Worm (Caenorhabditis elegans): ENCODE results near the gene srh-308.

The srh-308 gene

ce11 chrV:14002402-14002801 is 15.0 kb downstream of the srh-308 start:
- TF ChIP-seq nfya-1 (tag; optimal IDR thresholded peaks at IDR 0.05) (peak; percentile 11), tbx-2 (tag; optimal IDR thresholded peaks at IDR 0.05) (peak; percentile 44), pax-1 (tag; optimal IDR thresholded peaks at IDR 0.05) (no peak), C08G9.2 (tag; optimal IDR thresholded peaks at IDR 0.05) (peak; percentile 39), sdc-2 (tag; optimal IDR thresholded peaks at IDR 0.05) (no peak), Y22D7AL.16 (tag; optimal IDR thresholded peaks at IDR 0.05) (no peak), ceh-30 (tag; optimal IDR thresholded peaks at IDR 0.05) (no peak), rnt-1 (tag; optimal IDR thresholded peaks at IDR 0.05) (peak; percentile 22), ceh-18 (tag; optimal IDR thresholded peaks at IDR 0.05) (peak; percentile 28), ceh-31 (tag; optimal IDR thresholded peaks at IDR 0.05) (peak; percentile 24), ceh-24 (tag; optimal IDR thresholded peaks at IDR 0.05) (no peak), nhr-232 (tag; optimal IDR thresholded peaks at IDR 0.05) (no peak), ceh-34 (tag; optimal IDR thresholded peaks at IDR 0.05) (peak; percentile 50), unc-55 (GFP tag; optimal IDR thresholded peaks at IDR 0.05) (peak; percentile 3)

DNA sequence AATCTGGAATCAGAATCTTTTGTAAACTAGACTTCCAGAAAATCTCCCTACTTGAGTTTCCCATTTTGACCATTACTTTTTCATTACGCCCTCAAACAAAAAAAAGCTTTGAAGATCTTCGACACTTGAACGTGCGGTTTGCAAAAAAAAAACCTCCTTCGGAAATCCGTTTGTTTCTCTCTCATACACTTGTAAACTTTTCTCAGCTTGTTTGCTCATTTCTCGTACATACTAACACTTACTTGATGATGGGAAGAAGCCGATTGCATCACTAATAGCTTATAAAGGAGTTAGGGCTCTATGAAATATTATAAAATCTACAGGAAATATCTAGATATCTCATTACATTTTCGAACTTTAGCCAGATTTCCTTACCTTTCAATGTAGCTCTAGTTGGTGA is 15.4 kb downstream of the srh-308 start:
- TF ChIP-seq hlh-8 (tag; optimal IDR thresholded peaks at IDR 0.05) = no peak
- no peak for TF ChIP-seq ama-1 (optimal IDR thresholded peaks at IDR 0.05)
- TF ChIP-seq Y22D7AL.16 (tag; optimal IDR thresholded peaks at IDR 0.05) = no peak
- no peak for TF ChIP-seq nfya-1 (tag; optimal IDR thresholded peaks at IDR 0.05)
- no peak for TF ChIP-seq nhr-11 (tag; optimal IDR thresholded peaks at IDR 0.05)
- no peak for TF ChIP-seq ceh-30 (tag; optimal IDR thresholded peaks at IDR 0.05)
- TF ChIP-seq fax-1 (tag; optimal IDR thresholded peaks at IDR 0.05) = no peak
- no peak for TF ChIP-seq pqm-1 (tag; optimal IDR thresholded peaks at IDR 0.05)
- TF ChIP-seq odd-2 (tag; optimal IDR thresholded peaks at IDR 0.05) = no peak
- TF ChIP-seq ztf-16 (tag; optimal IDR thresholded peaks at IDR 0.05) = no peak
- no peak for TF ChIP-seq lim-6 (tag; optimal IDR thresholded peaks at IDR 0.05)
- TF ChIP-seq dve-1 (tag; optimal IDR thresholded peaks at IDR 0.05) = no peak

DNA sequence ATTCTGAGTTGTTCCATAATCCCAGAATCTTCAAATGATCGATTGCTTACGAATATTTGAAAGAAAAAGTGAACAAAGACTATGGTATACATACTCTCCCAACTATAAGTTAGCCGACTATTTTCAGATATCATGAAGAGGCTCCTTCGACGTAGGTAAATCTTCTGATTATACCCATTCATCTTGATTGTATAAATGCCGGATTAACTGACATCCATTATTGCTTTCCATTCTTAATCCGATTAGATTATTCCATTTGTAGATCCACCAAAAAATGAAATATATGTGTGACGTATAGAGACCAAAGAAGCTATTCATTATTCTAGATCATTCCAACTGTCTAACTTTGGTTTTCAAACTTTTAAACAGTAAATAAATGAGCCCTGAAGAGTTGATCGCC is 23.9 kb downstream of the srh-308 start:
- TF ChIP-seq ceh-19 (GFP tag; optimal IDR thresholded peaks at IDR 0.05) = no peak
- TF ChIP-seq hlh-13 (GFP tag; optimal IDR thresholded peaks at IDR 0.05) = no peak
- no peak for TF ChIP-seq pag-3 (tag; optimal IDR thresholded peaks at IDR 0.05; ENCODE audit: borderline replicate concordance)
- no peak for TF ChIP-seq sox-4 (tag; optimal IDR thresholded peaks at IDR 0.05)

- TF ChIP-seq unc-3 (GFP tag; conservative IDR thresholded peaks at IDR 0.05) (no peak), unc-3 (tag; optimal IDR thresholded peaks at IDR 0.05) (no peak), ceh-14 (tag; optimal IDR thresholded peaks at IDR 0.05) (no peak), unc-86 (tag; optimal IDR thresholded peaks at IDR 0.05) (no peak), hlh-15 (tag; optimal IDR thresholded peaks at IDR 0.05) (no peak), rnt-1 (tag; optimal IDR thresholded peaks at IDR 0.05) (no peak), che-1 (tag; optimal IDR thresholded peaks at IDR 0.05) (no peak), sdc-2 (tag; optimal IDR thresholded peaks at IDR 0.05) (no peak), ceh-2 (tag; optimal IDR thresholded peaks at IDR 0.05) (no peak), fkh-10 (GFP tag; optimal IDR thresholded peaks at IDR 0.05) (no peak)
These were observed 24.9 kb downstream of the srh-308 start, which contains the start of gene droe-4 for ce11 chrV:13992485-13992884. droe-4 (plus strand) TSS chrV:13992656.

ce11 chrV:13986823-13987222 is 30.6 kb downstream of the srh-308 start:
- no peak for TF ChIP-seq odd-2 (tag; optimal IDR thresholded peaks at IDR 0.05)
- peak; percentile 89 for TF ChIP-seq elt-2 (tag; optimal IDR thresholded peaks at IDR 0.05)
